Fruit fly (Drosophila melanogaster) whole organism, embryonic: Measurements from ENCODE around the gene CHKov1.

ENCODE experiments used
- BEAF-32 ChIP-seq: fragments of 200-800 bp; sonication (Bioruptor generic); optimal IDR thresholded peaks from 3 replicates; lab custom pipeline; 2017; ENCODE audit warnings: missing biosample characterization, missing genetic modification characterization, mild to moderate bottlenecking, moderate library complexity, missing genetic modification reagents
- CG10267 ChIP-seq: fragments of 200-800 bp; sonication (Bioruptor generic); optimal IDR thresholded peaks from 2 replicates; lab custom pipeline; 2018; ENCODE audit warnings: missing biosample characterization, mild to moderate bottlenecking, missing genetic modification characterization, moderate library complexity
- CG13287 ChIP-seq: fragments of 200-800 bp; sonication (Bioruptor generic); IDR thresholded peaks from 2 replicates; pipeline ENCODE4 v1.3.6; 2022; ENCODE audit warnings: missing biosample characterization, missing genetic modification characterization; ENCODE audit not compliant: partially characterized antibody
- CG13296 ChIP-seq: fragments of 200-800 bp; sonication (Bioruptor generic); optimal IDR thresholded peaks from 3 replicates; lab custom pipeline; 2018; ENCODE audit warnings: missing biosample characterization, mild to moderate bottlenecking, missing genetic modification characterization
- CG14014 ChIP-seq: fragments of 200-800 bp; sonication (Bioruptor generic); IDR thresholded peaks from 2 replicates; pipeline ENCODE4 v1.3.6; 2022; ENCODE audit warnings: missing biosample characterization, missing genetic modification characterization
- CG14050 ChIP-seq: fragments of 200-800 bp; sonication (Bioruptor generic); IDR thresholded peaks from 3 replicates; pipeline ENCODE4 v1.3.6; 2022; ENCODE audit warnings: missing biosample characterization, missing genetic modification characterization
- CG3163 ChIP-seq: fragments of 200-800 bp; sonication (Bioruptor generic); optimal IDR thresholded peaks from 3 replicates; lab custom pipeline; 2016; ENCODE audit warnings: missing biosample characterization, missing genetic modification characterization
- CG4617 ChIP-seq: fragments of 200-800 bp; sonication (Bioruptor generic); optimal IDR thresholded peaks from 3 replicates; lab custom pipeline; 2016; ENCODE audit warnings: missing biosample characterization, missing genetic modification characterization, borderline replicate concordance
- CG6791 ChIP-seq: fragments of 200-800 bp; sonication (Bioruptor generic); IDR thresholded peaks from 3 replicates; pipeline ENCODE4 v1.3.6; 2022; ENCODE audit warnings: missing biosample characterization, missing genetic modification characterization; ENCODE audit not compliant: partially characterized antibody
- CG9797 ChIP-seq: fragments of 200-800 bp; sonication (Bioruptor generic); optimal IDR thresholded peaks from 3 replicates; lab custom pipeline; 2018; ENCODE audit warnings: missing biosample characterization, mild to moderate bottlenecking, missing genetic modification characterization
- Dll ChIP-seq: fragments of 200-800 bp; sonication (Bioruptor generic); IDR thresholded peaks from 4 replicates; pipeline ENCODE4 v1.3.6; 2022; ENCODE audit warnings: missing biosample characterization, missing genetic modification characterization; ENCODE audit not compliant: partially characterized antibody
- Dp ChIP-seq: fragments of 200-800 bp; sonication (Bioruptor generic); optimal IDR thresholded peaks from 2 replicates; lab custom pipeline; 2018; ENCODE audit warnings: missing biosample characterization, mild to moderate bottlenecking, missing genetic modification characterization, moderate library complexity
- Elba2 ChIP-seq: fragments of 200-800 bp; sonication (Bioruptor generic); optimal IDR thresholded peaks from 3 replicates; lab custom pipeline; 2016; ENCODE audit warnings: missing biosample characterization, missing genetic modification characterization
- Hey ChIP-seq: fragments of 200-800 bp; sonication (Bioruptor generic); optimal IDR thresholded peaks from 3 replicates; lab custom pipeline; 2018; ENCODE audit warnings: missing biosample characterization, mild to moderate bottlenecking, missing genetic modification characterization
- MBD-R2 ChIP-seq: fragments of 200-800 bp; sonication (Bioruptor generic); IDR thresholded peaks from 2 replicates; pipeline ENCODE4 v1.3.6; 2022; ENCODE audit warnings: missing biosample characterization, missing genetic modification characterization
- MESR4 ChIP-seq: fragments of 200-800 bp; sonication (Bioruptor generic); optimal IDR thresholded peaks from 2 replicates; lab custom pipeline; 2018; ENCODE audit warnings: missing biosample characterization, mild to moderate bottlenecking, missing genetic modification characterization, moderate library complexity
- Meics ChIP-seq: fragments of 200-800 bp; sonication (Bioruptor generic); optimal IDR thresholded peaks from 2 replicates; lab custom pipeline; 2017; ENCODE audit warnings: missing biosample characterization, mild to moderate bottlenecking, missing genetic modification characterization
- NfI ChIP-seq: fragments of 200-800 bp; sonication (Bioruptor generic); optimal IDR thresholded peaks from 3 replicates; lab custom pipeline; 2018; ENCODE audit warnings: missing biosample characterization, mild to moderate bottlenecking, missing genetic modification characterization, moderate library complexity
- Rfx ChIP-seq: fragments of 200-800 bp; sonication (Bioruptor generic); IDR thresholded peaks from 2 replicates; pipeline ENCODE4 v1.3.6; 2022; ENCODE audit warnings: missing biosample characterization, missing genetic modification characterization
- Sin3A ChIP-seq: fragments of >200 bp; optimal IDR thresholded peaks from 2 replicates; lab custom pipeline; 2018
- Trl ChIP-seq, 3 experiments: fragments of >200 bp in 2 of 3; fragments of 200-800 bp in 1 of 3; sonication (Bioruptor generic) in 1 of 3; optimal IDR thresholded peaks; 2 replicates in 1 of 3; 3 replicates in 2 of 3; lab custom pipeline; 2016 to 2017; ENCODE audit warnings: missing biosample characterization in 1 of 3, missing genetic modification characterization in 1 of 3
- Xbp1 ChIP-seq: fragments of 200-800 bp; sonication (Bioruptor generic); optimal IDR thresholded peaks from 3 replicates; lab custom pipeline; 2016; ENCODE audit warnings: missing biosample characterization, mild to moderate bottlenecking, missing genetic modification characterization
- YL-1 ChIP-seq: fragments of 200-800 bp; sonication (Bioruptor generic); optimal IDR thresholded peaks from 3 replicates; lab custom pipeline; 2017; ENCODE audit warnings: missing biosample characterization, mild to moderate bottlenecking, missing genetic modification characterization
- bigmax ChIP-seq: fragments of 200-800 bp; sonication (Bioruptor generic); optimal IDR thresholded peaks from 2 replicates; lab custom pipeline; 2018; ENCODE audit warnings: missing biosample characterization, mild to moderate bottlenecking, missing genetic modification characterization
- chinmo ChIP-seq: fragments of 200-800 bp; sonication (Bioruptor generic); IDR thresholded peaks from 4 replicates; pipeline ENCODE4 v1.3.6; 2022; ENCODE audit warnings: missing biosample characterization, missing genetic modification characterization; ENCODE audit not compliant: partially characterized antibody
- ci ChIP-seq: fragments of 200-800 bp; sonication (Bioruptor generic); IDR thresholded peaks from 3 replicates; pipeline ENCODE4 v1.3.6; 2022; ENCODE audit warnings: missing biosample characterization, missing genetic modification characterization
- crp ChIP-seq, 2 experiments: fragments of 200-800 bp; sonication (Bioruptor generic); optimal IDR thresholded peaks; 2 replicates in 1 of 2; 3 replicates in 1 of 2; lab custom pipeline; 2017; ENCODE audit warnings: missing biosample characterization in 2 of 2, missing genetic modification characterization in 2 of 2, mild to moderate bottlenecking in 1 of 2, moderate library complexity in 1 of 2
- gcm2 ChIP-seq: fragments of 200-800 bp; sonication (Bioruptor generic); optimal IDR thresholded peaks from 2 replicates; lab custom pipeline; 2016; ENCODE audit warnings: missing biosample characterization, missing genetic modification characterization
- gfzf ChIP-seq: fragments of 200-800 bp; sonication (Bioruptor generic); optimal IDR thresholded peaks from 2 replicates; lab custom pipeline; 2016; ENCODE audit warnings: missing biosample characterization, mild to moderate bottlenecking, missing genetic modification characterization, moderate library complexity
- gsb-n ChIP-seq: fragments of 200-800 bp; sonication (Bioruptor generic); optimal IDR thresholded peaks from 3 replicates; lab custom pipeline; 2018; ENCODE audit warnings: missing biosample characterization, mild to moderate bottlenecking, missing genetic modification characterization
- jigr1 ChIP-seq: fragments of 200-800 bp; sonication (Bioruptor generic); IDR thresholded peaks from 3 replicates; pipeline ENCODE4 v1.3.6; 2022; ENCODE audit warnings: missing biosample characterization, missing genetic modification characterization
- kah ChIP-seq: fragments of 200-800 bp; sonication (Bioruptor generic); optimal IDR thresholded peaks from 2 replicates; lab custom pipeline; 2018; ENCODE audit warnings: missing biosample characterization, mild to moderate bottlenecking, missing genetic modification characterization
- p53 ChIP-seq: fragments of 200-800 bp; sonication (Bioruptor generic); optimal IDR thresholded peaks from 2 replicates; lab custom pipeline; 2016; ENCODE audit warnings: missing biosample characterization, missing genetic modification characterization
- phol ChIP-seq: fragments of 200-800 bp; sonication (Bioruptor generic); optimal IDR thresholded peaks from 3 replicates; lab custom pipeline; 2018; ENCODE audit warnings: missing biosample characterization, mild to moderate bottlenecking, missing genetic modification characterization, moderate library complexity
- pzg ChIP-seq: fragments of 200-800 bp; sonication (Bioruptor generic); optimal IDR thresholded peaks from 3 replicates; lab custom pipeline; 2018; ENCODE audit warnings: missing biosample characterization, mild to moderate bottlenecking, missing genetic modification characterization, moderate library complexity
- scrt ChIP-seq: fragments of 200-800 bp; sonication (Bioruptor generic); optimal IDR thresholded peaks from 2 replicates; lab custom pipeline; 2018; ENCODE audit warnings: missing biosample characterization, mild to moderate bottlenecking, missing genetic modification characterization, moderate library complexity
- sna ChIP-seq: fragments of 200-800 bp; sonication (Bioruptor generic); IDR thresholded peaks from 2 replicates; pipeline ENCODE4 v1.3.6; 2022; ENCODE audit warnings: missing biosample characterization, missing genetic modification characterization; ENCODE audit not compliant: partially characterized antibody
- stwl ChIP-seq: fragments of 200-800 bp; sonication (Bioruptor generic); optimal IDR thresholded peaks from 3 replicates; lab custom pipeline; 2018; ENCODE audit warnings: missing biosample characterization, mild to moderate bottlenecking, missing genetic modification characterization, moderate library complexity
- unc-4 ChIP-seq: fragments of 200-800 bp; sonication (Bioruptor generic); IDR thresholded peaks from 2 replicates; pipeline ENCODE4 v1.3.6; 2022; ENCODE audit warnings: missing biosample characterization, missing genetic modification characterization; ENCODE audit not compliant: partially characterized antibody

CHKov1 gene

DNA sequence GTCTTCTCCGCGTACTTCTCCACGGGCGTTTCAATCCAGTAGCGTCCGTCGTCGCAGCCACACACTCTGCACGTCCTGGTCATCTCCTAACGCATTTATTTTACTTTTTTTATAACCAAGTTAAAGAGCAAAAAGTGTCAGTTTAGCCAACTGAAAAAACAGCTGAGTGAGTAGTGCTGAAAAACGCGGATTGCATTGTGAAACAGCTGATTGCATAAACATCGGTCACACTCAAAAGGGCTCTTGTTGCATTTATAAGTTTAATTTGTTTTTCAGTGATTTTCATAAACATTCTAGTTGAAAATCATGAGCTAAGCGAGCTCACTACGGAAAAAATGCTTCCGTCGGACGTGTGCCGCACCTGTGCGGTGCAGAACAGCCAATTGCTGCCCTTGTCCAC, 5.9 kb upstream of the CHKov1 start, which contains the start of the genes CG10669 and CG11902:
CG10669 (minus strand) TSS at position 179 of the 400 bp plus-strand sequence.
CG11902 (plus strand) TSS at position 193 of the 400 bp plus-strand sequence.
- no peak for TF ChIP-seq Meics (GFP tag; lab: Kevin White, UChicago)
- 0 out of 2 replicates have a peak, but pooled peaks have one; percentile 14 for TF ChIP-seq unc-4 (GFP tag; lab: Robert Waterston, UW)
- no peak for TF ChIP-seq Xbp1 (GFP tag; lab: Kevin White, UChicago)
- TF ChIP-seq CG14014 (GFP tag; lab: Robert Waterston, UW) = no peak
- TF ChIP-seq Dp = peak; percentile 3
- peak; percentile 18 for TF ChIP-seq Elba2 (GFP tag; lab: Kevin White, UChicago)
- TF ChIP-seq Dll (GFP tag; lab: Robert Waterston, UW) = 0 out of 4 replicates have a peak, but pooled peaks have one; percentile 31
- TF ChIP-seq chinmo (GFP tag; lab: Robert Waterston, UW) = peak; percentile 50; the same call in 1 of the 4 replicates
- TF ChIP-seq ci (GFP tag; lab: Robert Waterston, UW) = 0 out of 3 replicates have a peak, but pooled peaks have one; percentile 9
- TF ChIP-seq gsb-n (tag; lab: Kevin White, UChicago) = no peak
- TF ChIP-seq CG13296 = no peak
- peak; percentile 26; the same call in 1 of the 2 replicates for TF ChIP-seq CG13287 (GFP tag; lab: Robert Waterston, UW)
- TF ChIP-seq gcm2 (GFP tag; lab: Kevin White, UChicago) = no peak
- TF ChIP-seq Sin3A (lab: Kevin White, UChicago) = peak; percentile 3
- TF ChIP-seq sna (GFP tag; lab: Robert Waterston, UW) = peak; percentile 41; the same call in 1 of the 2 replicates
- no peak for TF ChIP-seq Hey (tag; lab: Kevin White, UChicago)
- TF ChIP-seq CG6791 (GFP tag; lab: Robert Waterston, UW) = 0 out of 3 replicates have a peak, but pooled peaks have one; percentile 23
- peak; percentile 86 to 98 for TF ChIP-seq crp (GFP tag; optimal IDR thresholded peaks at IDR 0.05; lab: Kevin White, UChicago)
- TF ChIP-seq BEAF-32 (GFP tag; lab: Kevin White, UChicago) = peak; percentile 11
- peak; percentile 91 for TF ChIP-seq CG10267 (tag; lab: Kevin White, UChicago)
- TF ChIP-seq stwl (tag; lab: Kevin White, UChicago) = peak; percentile 76
- no peak for TF ChIP-seq phol (tag; lab: Kevin White, UChicago)
- TF ChIP-seq MBD-R2 (GFP tag; lab: Robert Waterston, UW) = peak; percentile 97
- TF ChIP-seq bigmax (GFP tag; lab: Kevin White, UChicago) = peak; percentile 3
- TF ChIP-seq CG14050 = no peak
- peak; percentile 39 for TF ChIP-seq MESR4 (GFP tag; lab: Kevin White, UChicago)
- peak; percentile 60 for TF ChIP-seq CG9797 (GFP tag; lab: Kevin White, UChicago)
- peak; percentile 47 for TF ChIP-seq gfzf (GFP tag; lab: Kevin White, UChicago)
- TF ChIP-seq scrt = peak; percentile 23
- no peak for TF ChIP-seq Rfx (GFP tag; lab: Robert Waterston, UW)
- TF ChIP-seq CG4617 (GFP tag; lab: Kevin White, UChicago) = peak; percentile 29
- TF ChIP-seq p53 (GFP tag; lab: Kevin White, UChicago) = no peak
- peak; percentile 14 for TF ChIP-seq kah (GFP tag; lab: Kevin White, UChicago)
- peak; percentile 40 for TF ChIP-seq pzg (GFP tag; lab: Kevin White, UChicago)
- TF ChIP-seq YL-1 (GFP tag; lab: Kevin White, UChicago) = peak; percentile 8

DNA sequence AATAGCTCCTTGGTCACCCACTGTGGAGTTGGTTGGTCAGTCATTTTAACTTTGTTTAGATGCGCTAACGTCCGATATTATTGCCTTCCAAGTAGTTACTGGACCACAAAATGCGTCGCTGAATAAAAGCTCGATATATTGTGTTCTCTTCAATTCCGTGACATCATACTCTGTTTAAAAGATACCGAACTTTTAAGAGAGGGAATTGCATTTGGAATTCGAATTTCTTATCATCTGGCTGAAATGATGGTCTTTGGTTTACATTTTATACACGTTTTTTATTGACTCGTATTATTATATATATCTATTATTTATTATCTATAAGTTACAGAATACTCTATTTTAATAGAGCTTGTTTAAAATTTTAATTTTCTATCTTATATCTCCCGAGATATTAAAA, 2.0 kb upstream of the CHKov1 start, which contains the start of gene CHKov2:
CHKov2 (minus strand) TSS at position 101 of the 400 bp plus-strand sequence.
- TF ChIP-seq NfI (GFP tag; lab: Kevin White, UChicago) = no peak
- no peak for TF ChIP-seq jigr1 (GFP tag; lab: Robert Waterston, UW)
- peak in 1 of 2 experiments; percentile 11 for TF ChIP-seq Trl (optimal IDR thresholded peaks at IDR 0.05; lab: Kevin White, UChicago)
- TF ChIP-seq Trl (GFP tag; optimal IDR thresholded peaks at IDR 0.05; lab: Kevin White, UChicago) = no peak
- TF ChIP-seq CG3163 (GFP tag; lab: Kevin White, UChicago) = peak; percentile 55
